Worm (Caenorhabditis elegans): ENCODE results near the gene fbxb-82.
A peak's percentile ranks its signal among the peaks of the same experiment; 100 is the strongest.
"Not testable (repeated sequence)": the region's sequence is repeated elsewhere in the genome, so short reads cannot be mapped to it uniquely, and the experiment has no call there.

The fbxb-82 gene

DNA sequence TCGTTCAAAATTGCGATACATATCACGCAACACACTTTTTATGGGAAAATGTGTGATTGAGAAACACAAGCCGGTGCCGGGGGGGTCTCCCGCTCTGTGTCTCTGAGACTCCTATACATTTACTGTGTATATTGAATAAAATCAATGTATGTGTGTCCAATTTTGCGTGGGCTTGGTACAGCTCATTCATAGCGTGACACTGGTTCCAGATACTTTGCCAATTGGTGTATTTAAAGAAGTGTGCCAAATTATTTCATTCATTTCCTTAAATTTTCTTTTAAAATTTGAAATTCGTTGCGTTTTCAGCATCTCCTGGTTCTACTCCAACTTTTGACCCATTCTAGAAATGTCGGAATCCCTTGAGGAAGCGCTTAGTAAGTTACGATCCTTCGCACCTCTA, 25.8 kb downstream of the fbxb-82 start, which contains the start of gene C29F9.5 (continued):
- no peak for TF ChIP-seq dsc-1 (tag; optimal IDR thresholded peaks at IDR 0.05)

DNA sequence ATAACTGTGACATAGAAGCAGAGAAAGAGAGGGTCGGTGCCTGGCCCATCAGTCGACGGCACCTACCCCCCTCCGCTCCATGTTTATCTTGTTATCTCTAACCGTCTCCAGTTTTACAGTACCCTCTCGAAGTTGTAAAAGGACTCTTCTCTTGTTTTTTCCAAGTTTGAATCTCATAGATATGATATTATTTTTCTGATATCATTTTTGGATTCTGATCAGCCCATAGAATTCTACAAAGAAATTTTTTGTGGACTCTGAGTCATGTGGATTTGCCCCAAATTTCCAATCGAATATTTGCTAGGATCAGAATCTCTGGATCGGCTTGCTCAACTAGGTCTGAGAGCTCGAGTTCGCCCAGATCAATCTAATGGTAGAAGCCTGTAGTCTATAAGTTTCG, 28.4 kb downstream of the fbxb-82 start, which contains the start of gene C29F9.6:
TSS of gene C29F9.6 (plus strand) at position 301 of the 400 bp plus-strand sequence.
- TF ChIP-seq efl-1 (optimal IDR thresholded peaks at IDR 0.05) (no peak), efl-1 (GFP tag; optimal IDR thresholded peaks at IDR 0.05 in 1 of 2) (peak in 1 of 2 experiments; percentile 66), ceh-8 (GFP tag; optimal IDR thresholded peaks at IDR 0.05) (no peak)

DNA sequence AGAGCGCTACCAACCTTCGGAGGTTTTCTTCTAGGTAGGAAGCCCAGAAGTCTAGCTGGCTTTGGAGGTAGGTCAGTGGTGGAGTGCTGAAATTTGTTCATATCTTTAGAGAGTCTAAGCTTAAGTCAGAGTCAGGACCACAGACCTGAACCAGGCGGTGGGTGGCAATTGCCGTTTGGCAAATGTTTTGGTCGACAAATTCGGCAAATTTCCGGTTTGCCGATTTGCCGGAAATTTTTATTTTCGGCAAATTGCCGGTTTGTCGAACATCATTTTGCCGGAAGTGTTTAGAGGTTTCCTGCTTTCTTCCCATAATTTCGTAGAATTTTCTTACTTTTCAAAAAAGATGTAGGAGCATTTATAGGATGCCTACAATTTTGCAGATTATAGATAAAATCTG, 44.2 kb downstream of the fbxb-82 start, which contains the start of gene C29F9.9:
TSS of gene C29F9.9 (minus strand) at position 101 of the 400 bp plus-strand sequence.
- TF ChIP-seq nhr-85 (tag); swsn-7 (tag; optimal IDR thresholded peaks at IDR 0.05); Y116A8C.19 (tag; optimal IDR thresholded peaks at IDR 0.05; ENCODE audit: borderline replicate concordance): not testable (repeated sequence)

DNA sequence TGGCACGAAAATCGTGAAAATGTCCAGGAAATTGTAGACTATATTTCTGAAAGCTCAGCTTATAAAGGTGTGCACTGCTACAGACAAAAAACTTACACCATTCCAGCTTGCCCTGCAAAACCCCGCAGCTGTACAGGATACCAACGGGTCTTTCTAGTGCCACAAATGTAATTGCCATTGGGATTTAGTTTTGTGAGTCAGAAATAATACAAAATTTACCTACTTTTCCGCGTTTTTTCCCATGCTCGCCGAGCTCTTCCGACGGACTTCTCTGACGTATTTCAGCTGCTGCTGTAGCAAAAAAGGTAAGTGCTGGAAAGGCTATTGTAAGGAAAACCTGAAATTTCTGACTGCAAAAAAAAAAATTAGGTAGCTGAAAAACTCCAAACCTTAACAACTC, 46.0 kb downstream of the fbxb-82 start, which contains the start of gene C29F9.8:
TSS of gene C29F9.8 (minus strand) at position 101 of the 400 bp plus-strand sequence.
- not testable (repeated sequence) for TF ChIP-seq efl-1 (optimal IDR thresholded peaks at IDR 0.05); efl-1 (GFP tag; optimal IDR thresholded peaks at IDR 0.05 in 1 of 2); egl-27 (tag; optimal IDR thresholded peaks at IDR 0.05); snpc-4 (tag; optimal IDR thresholded peaks at IDR 0.05)

DNA sequence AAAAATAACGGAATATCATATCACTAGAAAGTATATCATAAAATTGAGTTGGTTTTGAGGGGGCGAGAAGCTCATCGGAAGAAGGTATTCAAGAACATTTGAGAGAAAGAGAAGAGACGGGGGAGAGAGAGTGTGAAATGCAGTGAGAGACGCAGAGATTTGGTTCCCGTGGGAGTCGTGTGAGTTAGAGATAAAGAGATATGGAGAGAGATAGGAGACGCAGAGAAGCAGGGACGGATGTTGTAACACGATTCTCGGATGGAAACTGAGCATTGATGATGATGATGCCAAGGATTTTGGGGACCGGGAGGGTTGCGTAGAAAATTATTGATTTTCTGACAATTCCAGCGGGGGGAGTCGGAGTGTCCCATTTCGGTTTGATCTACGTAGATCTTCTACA, 46.8 kb downstream of the fbxb-82 start:
- TF ChIP-seq nhr-84 (tag; optimal IDR thresholded peaks at IDR 0.05) (no peak), nhr-19 (GFP tag; conservative IDR thresholded peaks at IDR 0.05) (peak; percentile 62), lin-39 (tag; optimal IDR thresholded peaks at IDR 0.05) (peak; percentile 48), dsc-1 (tag; optimal IDR thresholded peaks at IDR 0.05) (peak; percentile 72), unc-30 (tag; optimal IDR thresholded peaks at IDR 0.05) (no peak), xbp-1 (tag; optimal IDR thresholded peaks at IDR 0.05) (peak; percentile 4), mep-1 (tag; optimal IDR thresholded peaks at IDR 0.05) (peak; percentile 11), skn-1 (tag; optimal IDR thresholded peaks at IDR 0.05) (no peak), snu-23 (GFP tag; optimal IDR thresholded peaks at IDR 0.05) (peak; percentile 72), ceh-8 (GFP tag; optimal IDR thresholded peaks at IDR 0.05) (no peak), lin-15B (tag; optimal IDR thresholded peaks at IDR 0.05) (no peak), ztf-4 (tag; optimal IDR thresholded peaks at IDR 0.05) (no peak), rnt-1 (tag; optimal IDR thresholded peaks at IDR 0.05) (peak; percentile 87), lin-35 (GFP tag; optimal IDR thresholded peaks at IDR 0.05) (peak; percentile 19 to 30), irx-1 (tag; optimal IDR thresholded peaks at IDR 0.05) (no peak), F16B12.6 (tag; optimal IDR thresholded peaks at IDR 0.05) (no peak), nhr-47 (tag; optimal IDR thresholded peaks at IDR 0.05) (peak; percentile 52), efl-1 (optimal IDR thresholded peaks at IDR 0.05) (peak; percentile 64 to 79), efl-1 (GFP tag; optimal IDR thresholded peaks at IDR 0.05 in 1 of 2) (peak in 1 of 2 experiments; percentile 94), lin-13 (GFP tag; optimal IDR thresholded peaks at IDR 0.05) (peak; percentile 14), nhr-71 (tag; optimal IDR thresholded peaks at IDR 0.05) (peak; percentile 81), pag-3 (tag; optimal IDR thresholded peaks at IDR 0.05; ENCODE audit: borderline replicate concordance, insufficient read depth) (no peak), aha-1 (tag; optimal IDR thresholded peaks at IDR 0.05) (no peak), nhr-237 (tag; optimal IDR thresholded peaks at IDR 0.05) (no peak), Y116A8C.19 (tag; optimal IDR thresholded peaks at IDR 0.05; ENCODE audit: borderline replicate concordance) (no peak), ceh-63 (GFP tag; optimal IDR thresholded peaks at IDR 0.05) (no peak), lin-14 (GFP tag; optimal IDR thresholded peaks at IDR 0.05) (peak; percentile 64), isw-1 (GFP tag; IDR thresholded peaks at IDR 0.05) (peak; percentile 19; the same call in 1 of the 2 replicates), unc-62 (GFP tag; optimal IDR thresholded peaks at IDR 0.05) (no peak), swsn-7 (tag; optimal IDR thresholded peaks at IDR 0.05) (peak; percentile 50), blmp-1 (tag; optimal IDR thresholded peaks at IDR 0.05) (peak; percentile 18), nhr-11 (tag; optimal IDR thresholded peaks at IDR 0.05) (peak; percentile 10), fos-1 (tag; optimal IDR thresholded peaks at IDR 0.05) (no peak), dpl-1 (GFP tag; optimal IDR thresholded peaks at IDR 0.05) (peak in 1 of 3 experiments; percentile 15), fkh-10 (GFP tag; optimal IDR thresholded peaks at IDR 0.05) (no peak), ceh-82 (tag; optimal IDR thresholded peaks at IDR 0.05) (peak in 1 of 3 experiments; percentile 56), lsy-2 (tag; optimal IDR thresholded peaks at IDR 0.05) (peak; percentile 48 to 49), nhr-20 (tag; optimal IDR thresholded peaks at IDR 0.05) (peak; percentile 7), elt-2 (tag; optimal IDR thresholded peaks at IDR 0.05) (no peak), tbx-2 (tag; optimal IDR thresholded peaks at IDR 0.05) (peak; percentile 62)
